Fruit fly (Drosophila melanogaster) whole organism, embryonic: ENCODE results near the gene Evi5.
A peak's percentile ranks its signal among the peaks of the same experiment; 100 is the strongest.

Experiments used
- Atf3 ChIP-seq: fragments of 200-800 bp; sonication (Bioruptor generic); optimal IDR thresholded peaks from 3 replicates; lab custom pipeline; 2016; ENCODE audit warnings: missing biosample characterization, missing genetic modification characterization
- Bteb2 ChIP-seq: fragments of 200-800 bp; sonication (Bioruptor generic); optimal IDR thresholded peaks from 2 replicates; lab custom pipeline; 2016; ENCODE audit warnings: missing biosample characterization, missing genetic modification characterization
- CG10462 ChIP-seq: fragments of 200-800 bp; sonication (Bioruptor generic); optimal IDR thresholded peaks from 2 replicates; lab custom pipeline; 2016; ENCODE audit warnings: missing biosample characterization, missing genetic modification characterization
- CG10543 ChIP-seq: fragments of 200-800 bp; sonication (Bioruptor generic); optimal IDR thresholded peaks from 3 replicates; lab custom pipeline; 2017; ENCODE audit warnings: missing biosample characterization, mild to moderate bottlenecking, missing genetic modification characterization, moderate library complexity
- CG13123 ChIP-seq: fragments of 200-800 bp; sonication (Bioruptor generic); optimal IDR thresholded peaks from 2 replicates; lab custom pipeline; 2016; ENCODE audit warnings: missing biosample characterization, missing genetic modification characterization
- CG15011 ChIP-seq: fragments of 200-800 bp; sonication (Bioruptor generic); optimal IDR thresholded peaks from 3 replicates; lab custom pipeline; 2018; ENCODE audit warnings: missing biosample characterization, mild to moderate bottlenecking, missing genetic modification characterization
- CG1602 ChIP-seq: fragments of 200-800 bp; sonication (Bioruptor generic); optimal IDR thresholded peaks from 3 replicates; lab custom pipeline; 2016; ENCODE audit warnings: missing biosample characterization, missing genetic modification characterization
- CG16863 ChIP-seq: fragments of 200-800 bp; sonication (Bioruptor generic); optimal IDR thresholded peaks from 3 replicates; lab custom pipeline; 2016; ENCODE audit warnings: missing biosample characterization, missing genetic modification characterization
- CG17802 ChIP-seq: fragments of 200-800 bp; sonication (Bioruptor generic); optimal IDR thresholded peaks from 2 replicates; lab custom pipeline; 2018; ENCODE audit warnings: missing biosample characterization, mild to moderate bottlenecking, missing genetic modification characterization, moderate library complexity
- CG2712 ChIP-seq: fragments of 200-800 bp; optimal IDR thresholded peaks from 3 replicates; lab custom pipeline; 2019; ENCODE audit warnings: missing biosample characterization, mild to moderate bottlenecking, missing genetic modification characterization, moderate library complexity
- CG2889 ChIP-seq: fragments of 200-800 bp; sonication (Bioruptor generic); IDR thresholded peaks from 3 replicates; pipeline ENCODE4 v1.3.6; 2022; ENCODE audit warnings: missing biosample characterization, missing genetic modification characterization
- CG3407 ChIP-seq: fragments of 200-800 bp; sonication (Bioruptor generic); optimal IDR thresholded peaks from 2 replicates; lab custom pipeline; 2018; ENCODE audit warnings: missing biosample characterization, mild to moderate bottlenecking, missing genetic modification characterization
- CG42726 ChIP-seq: fragments of 200-800 bp; sonication (Bioruptor generic); IDR thresholded peaks from 2 replicates; pipeline ENCODE4 v1.3.6; 2022; ENCODE audit warnings: missing biosample characterization, missing genetic modification characterization; ENCODE audit not compliant: partially characterized antibody
- CG4820 ChIP-seq: fragments of 200-800 bp; sonication (Bioruptor generic); optimal IDR thresholded peaks from 3 replicates; lab custom pipeline; 2016; ENCODE audit warnings: missing biosample characterization, missing genetic modification characterization
- CG4854 ChIP-seq: fragments of 200-800 bp; sonication (Bioruptor generic); optimal IDR thresholded peaks from 2 replicates; lab custom pipeline; 2016; ENCODE audit warnings: missing biosample characterization, missing genetic modification characterization, inconsistent platforms
- CG8765 ChIP-seq: fragments of 200-800 bp; sonication (Bioruptor generic); IDR thresholded peaks from 2 replicates; pipeline ENCODE4 v1.3.6; 2022; ENCODE audit warnings: missing biosample characterization, missing genetic modification characterization
- CG9876 ChIP-seq: fragments of 200-800 bp; sonication (Bioruptor generic); optimal IDR thresholded peaks from 2 replicates; lab custom pipeline; 2016; ENCODE audit warnings: missing biosample characterization, missing genetic modification characterization
- Camta ChIP-seq: fragments of 200-800 bp; sonication (Bioruptor generic); optimal IDR thresholded peaks from 2 replicates; lab custom pipeline; 2016; ENCODE audit warnings: missing biosample characterization, missing genetic modification characterization
- CkIIα-i1 ChIP-seq: fragments of 200-800 bp; sonication (Bioruptor generic); IDR thresholded peaks from 2 replicates; pipeline ENCODE4 v1.3.6; 2022; ENCODE audit warnings: missing biosample characterization, missing genetic modification characterization
- D19B ChIP-seq: fragments of 200-800 bp; sonication (Bioruptor generic); optimal IDR thresholded peaks from 2 replicates; lab custom pipeline; 2017; ENCODE audit warnings: missing biosample characterization, mild to moderate bottlenecking, missing genetic modification characterization
- Doc3 ChIP-seq: fragments of 200-800 bp; sonication (Bioruptor generic); IDR thresholded peaks from 3 replicates; pipeline ENCODE4 v1.3.6; 2022; ENCODE audit warnings: missing biosample characterization, missing genetic modification characterization; ENCODE audit not compliant: partially characterized antibody
- Dp ChIP-seq: fragments of 200-800 bp; sonication (Bioruptor generic); optimal IDR thresholded peaks from 2 replicates; lab custom pipeline; 2018; ENCODE audit warnings: missing biosample characterization, mild to moderate bottlenecking, missing genetic modification characterization, moderate library complexity
- H2.0 ChIP-seq: fragments of 200-800 bp; sonication (Bioruptor generic); IDR thresholded peaks from 2 replicates; pipeline ENCODE4 v1.3.6; 2022; ENCODE audit warnings: missing biosample characterization, missing genetic modification characterization
- Lim3 ChIP-seq: fragments of 200-800 bp; sonication (Bioruptor generic); IDR thresholded peaks from 2 replicates; pipeline ENCODE4 v1.3.6; 2022; ENCODE audit warnings: missing biosample characterization, missing genetic modification characterization
- Mes4 ChIP-seq: fragments of 200-800 bp; sonication (Bioruptor generic); optimal IDR thresholded peaks from 2 replicates; lab custom pipeline; 2016; ENCODE audit warnings: missing biosample characterization, missing genetic modification characterization
- Neu2 ChIP-seq: fragments of 200-800 bp; sonication (Bioruptor generic); optimal IDR thresholded peaks from 3 replicates; lab custom pipeline; 2016; ENCODE audit warnings: missing biosample characterization, missing genetic modification characterization, borderline replicate concordance
- Ptx1 ChIP-seq: fragments of 200-800 bp; sonication (Bioruptor generic); IDR thresholded peaks from 2 replicates; pipeline ENCODE4 v1.3.6; 2022; ENCODE audit warnings: missing biosample characterization, missing genetic modification characterization
- ase ChIP-seq: fragments of 200-800 bp; sonication (Bioruptor generic); IDR thresholded peaks from 3 replicates; pipeline ENCODE4 v1.3.6; 2022; ENCODE audit warnings: missing biosample characterization, missing genetic modification characterization
- croc ChIP-seq: fragments of 200-800 bp; sonication (Bioruptor generic); conservative IDR thresholded peaks from 3 replicates; pipeline ENCODE4 v1.3.6; 2022; ENCODE audit warnings: missing biosample characterization, missing genetic modification characterization
- dati ChIP-seq: fragments of 200-800 bp; sonication (Bioruptor generic); IDR thresholded peaks from 2 replicates; pipeline ENCODE4 v1.3.6; 2022; ENCODE audit warnings: missing biosample characterization, missing genetic modification characterization
- dm ChIP-seq: fragments of 200-800 bp; sonication (Bioruptor generic); optimal IDR thresholded peaks from 3 replicates; lab custom pipeline; 2016; ENCODE audit warnings: missing biosample characterization, missing genetic modification characterization
- eve ChIP-seq, 2 experiments: fragments of >200 bp; optimal IDR thresholded peaks; 2 replicates each; lab custom pipeline; 2017; ENCODE audit warnings: missing biosample characterization in 2 of 2, missing genetic modification characterization in 2 of 2
- ewg ChIP-seq: fragments of 200-800 bp; sonication (Bioruptor generic); optimal IDR thresholded peaks from 3 replicates; lab custom pipeline; 2017; ENCODE audit warnings: mild to moderate bottlenecking, missing biosample characterization, missing genetic modification reagents, missing genetic modification characterization
- ftz-f1 ChIP-seq: fragments of 200-800 bp; sonication (Bioruptor generic); optimal IDR thresholded peaks from 2 replicates; lab custom pipeline; 2016; ENCODE audit warnings: missing biosample characterization, missing genetic modification characterization
- hth ChIP-seq: fragments of >200 bp; optimal IDR thresholded peaks from 2 replicates; lab custom pipeline; 2017; ENCODE audit warnings: inconsistent platforms
- inv ChIP-seq: fragments of 200-800 bp; sonication (Bioruptor generic); IDR thresholded peaks from 2 replicates; pipeline ENCODE4 v1.3.6; 2022; ENCODE audit warnings: missing biosample characterization, missing genetic modification characterization; ENCODE audit not compliant: partially characterized antibody
- jumu ChIP-seq: fragments of 200-800 bp; sonication (Bioruptor generic); optimal IDR thresholded peaks from 3 replicates; lab custom pipeline; 2016; ENCODE audit warnings: missing biosample characterization, missing genetic modification characterization
- lilli ChIP-seq: fragments of 200-800 bp; sonication (Bioruptor generic); optimal IDR thresholded peaks from 3 replicates; lab custom pipeline; 2016; ENCODE audit warnings: missing biosample characterization, missing genetic modification characterization
- mirr ChIP-seq: fragments of 200-800 bp; sonication (Bioruptor generic); optimal IDR thresholded peaks from 3 replicates; lab custom pipeline; 2018; ENCODE audit warnings: missing biosample characterization, mild to moderate bottlenecking, missing genetic modification characterization
- oc ChIP-seq: fragments of 200-800 bp; sonication (Bioruptor generic); optimal IDR thresholded peaks from 2 replicates; lab custom pipeline; 2018; ENCODE audit warnings: missing biosample characterization, mild to moderate bottlenecking, missing genetic modification characterization, moderate library complexity
- ro ChIP-seq: fragments of 200-800 bp; sonication (Bioruptor generic); IDR thresholded peaks from 2 replicates; pipeline ENCODE4 v1.3.6; 2022; ENCODE audit warnings: missing biosample characterization, missing genetic modification characterization
- run ChIP-seq: fragments of 200-800 bp; sonication (Bioruptor generic); optimal IDR thresholded peaks from 3 replicates; lab custom pipeline; 2018; ENCODE audit warnings: missing biosample characterization, mild to moderate bottlenecking, missing genetic modification characterization
- salm ChIP-seq: fragments of 200-800 bp; sonication (Bioruptor generic); optimal IDR thresholded peaks from 2 replicates; lab custom pipeline; 2018; ENCODE audit warnings: missing biosample characterization, mild to moderate bottlenecking, missing genetic modification characterization
- sens ChIP-seq: fragments of 200-800 bp; sonication (Bioruptor generic); peaks from one replicate; lab custom pipeline; 2016; ENCODE audit warnings: missing biosample characterization, missing genetic modification characterization
- sens-2 ChIP-seq: fragments of 200-800 bp; sonication (Bioruptor generic); IDR thresholded peaks from 2 replicates; pipeline ENCODE4 v1.3.6; 2022; ENCODE audit warnings: missing biosample characterization, missing genetic modification characterization
- sima ChIP-seq: fragments of 200-800 bp; sonication (Bioruptor generic); optimal IDR thresholded peaks from 2 replicates; lab custom pipeline; 2016; ENCODE audit warnings: missing biosample characterization, missing genetic modification characterization
- tio ChIP-seq: fragments of 200-800 bp; sonication (Bioruptor generic); optimal IDR thresholded peaks from 2 replicates; lab custom pipeline; 2017; ENCODE audit warnings: missing biosample characterization, missing genetic modification characterization, inconsistent platforms
- tll ChIP-seq, 2 experiments: fragments of 200-800 bp in 1 of 2; fragments of >200 bp in 1 of 2; sonication (Bioruptor generic) in 1 of 2; optimal IDR thresholded peaks; 2 replicates each; lab custom pipeline; 2017 to 2019; ENCODE audit warnings: missing biosample characterization in 2 of 2, missing genetic modification characterization in 2 of 2, mild to moderate bottlenecking in 1 of 2, moderate library complexity in 1 of 2
- tna ChIP-seq: fragments of 200-800 bp; sonication (Bioruptor generic); IDR thresholded peaks from 2 replicates; pipeline ENCODE4 v1.3.6; 2022; ENCODE audit warnings: missing biosample characterization, missing genetic modification characterization; ENCODE audit not compliant: partially characterized antibody
- vfl ChIP-seq: fragments of 200-800 bp; sonication (Bioruptor generic); optimal IDR thresholded peaks from 2 replicates; lab custom pipeline; 2016; ENCODE audit warnings: missing biosample characterization, missing genetic modification characterization

Gene Evi5

DNA sequence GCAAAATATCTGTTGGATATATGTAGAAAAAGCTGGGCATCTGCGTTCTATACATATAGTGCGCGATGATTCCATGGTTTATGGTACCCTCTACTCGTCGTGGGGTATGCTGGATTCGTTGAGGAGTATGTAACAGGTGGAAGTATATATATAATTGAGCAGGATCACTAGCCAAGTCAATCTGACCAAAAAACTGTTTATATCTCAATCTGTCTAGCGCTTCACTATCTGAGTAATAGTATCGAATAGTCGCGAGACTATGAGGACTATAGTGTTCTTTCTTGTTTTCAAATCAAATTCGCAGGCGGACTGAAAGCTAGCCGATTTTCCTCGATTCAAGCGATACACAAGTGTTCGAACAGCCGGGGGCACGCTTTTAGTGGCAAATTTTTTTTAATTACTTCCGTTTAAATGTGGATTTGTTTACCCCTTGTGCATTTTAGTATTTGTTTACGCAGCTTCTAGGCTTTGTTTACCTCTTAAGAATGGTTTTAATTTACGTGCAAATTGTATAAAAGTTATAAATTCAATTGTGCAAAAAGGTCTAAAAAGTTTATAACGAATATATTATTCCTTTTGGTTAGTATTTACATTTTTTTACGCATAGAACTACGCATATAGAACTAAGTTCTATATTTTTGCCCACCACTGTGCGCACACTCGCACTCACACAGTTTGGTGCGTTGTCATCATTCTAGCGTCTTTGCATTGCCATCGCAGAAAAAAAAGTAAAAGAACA is 63.4 kb downstream of the Evi5 start (continued):
- TF ChIP-seq dm (GFP tag; lab: Kevin White, UChicago) (peak; percentile 56), CG1602 (GFP tag; lab: Kevin White, UChicago) (peak; percentile 58), lilli (GFP tag; lab: Kevin White, UChicago) (peak; percentile 86), oc (tag; lab: Kevin White, UChicago) (peak; percentile 61), eve (GFP tag; optimal IDR thresholded peaks at IDR 0.05; lab: Kevin White, UChicago) (peak in 1 of 2 experiments; percentile 88), CG2712 (peak; percentile 75), D19B (GFP tag; lab: Kevin White, UChicago) (peak; percentile 90), dati (GFP tag; lab: Robert Waterston, UW) (peak; percentile 65; the same call in 1 of the 2 replicates), sens (peak; percentile 95), CG4820 (GFP tag; lab: Kevin White, UChicago) (peak; percentile 64), CG16863 (GFP tag; lab: Kevin White, UChicago) (peak; percentile 72), CG2889 (GFP tag; lab: Robert Waterston, UW) (peak; percentile 88), CG10462 (GFP tag; lab: Kevin White, UChicago) (peak; percentile 44), Dp (GFP tag; lab: Kevin White, UChicago) (no peak), Camta (GFP tag; lab: Kevin White, UChicago) (peak; percentile 70), run (tag; lab: Kevin White, UChicago) (peak; percentile 39), croc (GFP tag; lab: Robert Waterston, UW) (peak; percentile 43; the same call in 1 of the 3 replicates), CG4854 (GFP tag; lab: Kevin White, UChicago) (peak; percentile 57), tna (GFP tag; lab: Robert Waterston, UW) (no peak), Atf3 (GFP tag; lab: Kevin White, UChicago) (peak; percentile 57), Bteb2 (GFP tag; lab: Kevin White, UChicago) (peak; percentile 62), salm (tag; lab: Kevin White, UChicago) (peak; percentile 40), sima (GFP tag; lab: Kevin White, UChicago) (no peak), Ptx1 (peak; percentile 87), ro (peak; percentile 71), ewg (peak; percentile 50), Neu2 (GFP tag; lab: Kevin White, UChicago) (no peak), hth (lab: Kevin White, UChicago) (no peak), CG8765 (peak; percentile 67), vfl (GFP tag; lab: Kevin White, UChicago) (peak; percentile 58), tio (GFP tag; lab: Kevin White, UChicago) (peak; percentile 84), Mes4 (GFP tag; lab: Kevin White, UChicago) (no peak), Lim3 (GFP tag; lab: Robert Waterston, UW) (peak; percentile 48; the same call in 1 of the 2 replicates), CkIIα-i1 (GFP tag; lab: Robert Waterston, UW) (peak; percentile 51; the same call in 1 of the 2 replicates), inv (no peak), CG10543 (peak; percentile 26), tll (GFP tag; optimal IDR thresholded peaks at IDR 0.05; lab: Kevin White, UChicago) (no peak), CG9876 (GFP tag; lab: Kevin White, UChicago) (peak; percentile 46), CG42726 (GFP tag; lab: Robert Waterston, UW) (no peak), CG15011 (peak; percentile 11), H2.0 (GFP tag; lab: Robert Waterston, UW) (peak; percentile 86), ase (GFP tag; lab: Robert Waterston, UW) (peak; percentile 83; the same call in 2 of the 3 replicates), ftz-f1 (no peak), jumu (GFP tag; lab: Kevin White, UChicago) (peak; percentile 84), mirr (GFP tag; lab: Kevin White, UChicago) (peak; percentile 18), CG13123 (GFP tag; lab: Kevin White, UChicago) (peak; percentile 1), Doc3 (GFP tag; lab: Robert Waterston, UW) (no peak), CG3407 (GFP tag; lab: Kevin White, UChicago) (peak; percentile 22), sens-2 (GFP tag; lab: Robert Waterston, UW) (peak; percentile 52; the same call in 1 of the 2 replicates), CG17802 (peak; percentile 47)
